Worm (Caenorhabditis elegans) whole organism, L1 larva: ENCODE data around the gene F44E5.1.

Source experiments
- C34B4.2 ChIP-seq: sonication (generic microtip); optimal IDR thresholded peaks from 2 replicates; lab custom pipeline; 2017; ENCODE audit warnings: mild to moderate bottlenecking, missing genetic modification characterization, missing compliant biosample characterization
- aly-2 ChIP-seq: fragments of 150-350 bp; optimal IDR thresholded peaks from 2 replicates; lab custom pipeline; 2014; ENCODE audit warnings: missing biosample characterization, missing genetic modification characterization
- ama-1 ChIP-seq: fragments of 150-350 bp; optimal IDR thresholded peaks from 2 replicates; lab custom pipeline; 2014
- blmp-1 ChIP-seq: fragments of 150-350 bp; optimal IDR thresholded peaks from 2 replicates; lab custom pipeline; 2014; ENCODE audit warnings: missing biosample characterization, missing genetic modification characterization
- ceh-8 ChIP-seq: fragments of 200-800 bp; sonication (Bioruptor generic); optimal IDR thresholded peaks from 2 replicates; lab custom pipeline; 2018; ENCODE audit warnings: mild to moderate bottlenecking, missing genetic modification characterization, moderate library complexity, missing compliant biosample characterization
- ceh-82 ChIP-seq, 3 experiments: fragments of 150-350 bp in 1 of 3; sonication (generic microtip) in 2 of 3; optimal IDR thresholded peaks; 2 replicates each; lab custom pipeline; 2014 to 2017; ENCODE audit warnings: missing biosample characterization in 3 of 3, missing genetic modification characterization in 3 of 3
- ceh-88 ChIP-seq: fragments of 200-800 bp; sonication (Bioruptor generic); IDR thresholded peaks from 2 replicates; pipeline ENCODE4 v1.3.6; 2022; ENCODE audit warnings: missing genetic modification characterization, missing compliant biosample characterization
- ceh-90 ChIP-seq: sonication (generic microtip); optimal IDR thresholded peaks from 2 replicates; lab custom pipeline; 2016; ENCODE audit warnings: missing genetic modification characterization, missing compliant biosample characterization
- dpl-1 ChIP-seq, 3 experiments: fragments of 150-350 bp in 2 of 3; sonication (generic microtip) in 1 of 3; optimal IDR thresholded peaks; 2 replicates each; lab custom pipeline; 2014 to 2017; ENCODE audit warnings: missing biosample characterization in 3 of 3, missing genetic modification characterization in 3 of 3, missing genetic modification reagents in 3 of 3
- dsc-1 ChIP-seq: sonication (generic microtip); optimal IDR thresholded peaks from 2 replicates; lab custom pipeline; 2016; ENCODE audit warnings: mild to moderate bottlenecking, missing genetic modification characterization, missing compliant biosample characterization
- efl-1 ChIP-seq, 4 experiments: fragments of 150-350 bp; optimal IDR thresholded peaks in 3 of 4; peaks in 1 of 4; 1 replicate in 1 of 4; 2 replicates in 3 of 4; lab custom pipeline; 2014; ENCODE audit warnings: missing biosample characterization in 2 of 4, missing genetic modification characterization in 2 of 4, missing genetic modification reagents in 2 of 4
- egl-13 ChIP-seq: sonication (generic microtip); optimal IDR thresholded peaks from 2 replicates; lab custom pipeline; 2016; ENCODE audit warnings: missing genotype, missing genetic modification reagents, missing genetic modification characterization, missing compliant biosample characterization
- egl-27 ChIP-seq, 2 experiments: fragments of 150-350 bp in 1 of 2; sonication (generic microtip); optimal IDR thresholded peaks; 3 replicates each; lab custom pipeline; 2017 to 2018; ENCODE audit warnings: missing biosample characterization in 2 of 2, missing genetic modification characterization in 2 of 2, missing genetic modification reagents in 2 of 2
- elt-3 ChIP-seq, 6 experiments: fragments of 150-350 bp in 1 of 6; sonication (generic microtip); optimal IDR thresholded peaks; 2 replicates each; lab custom pipeline; 2017 to 2018; ENCODE audit warnings: missing biosample characterization in 6 of 6, missing genetic modification characterization in 6 of 6, inconsistent platforms in 1 of 6
- fkh-4 ChIP-seq: sonication (generic microtip); optimal IDR thresholded peaks from 2 replicates; lab custom pipeline; 2016; ENCODE audit warnings: missing compliant biosample characterization, missing genetic modification characterization, borderline replicate concordance
- fkh-8 ChIP-seq: sonication (generic microtip); optimal IDR thresholded peaks from 2 replicates; lab custom pipeline; 2016; ENCODE audit warnings: mild to moderate bottlenecking, missing genetic modification characterization, missing compliant biosample characterization
- hlh-4 ChIP-seq: sonication (generic microtip); optimal IDR thresholded peaks from 2 replicates; lab custom pipeline; 2016; ENCODE audit warnings: mild to moderate bottlenecking, missing genetic modification characterization, missing compliant biosample characterization
- lin-13 ChIP-seq: fragments of 150-350 bp; optimal IDR thresholded peaks from 2 replicates; lab custom pipeline; 2014; ENCODE audit warnings: missing biosample characterization, missing genetic modification reagents, missing genetic modification characterization
- lin-35 ChIP-seq, 2 experiments: fragments of 150-350 bp; optimal IDR thresholded peaks; 2 replicates each; lab custom pipeline; 2014; ENCODE audit warnings: missing biosample characterization in 2 of 2, missing genetic modification characterization in 2 of 2, missing genetic modification reagents in 2 of 2
- lin-39 ChIP-seq: fragments of 150-350 bp; optimal IDR thresholded peaks from 2 replicates; lab custom pipeline; 2014; ENCODE audit warnings: missing biosample characterization, missing genetic modification reagents, missing genetic modification characterization
- lsy-2 ChIP-seq, 2 experiments: fragments of 150-350 bp; optimal IDR thresholded peaks; 2 replicates each; lab custom pipeline; 2014; ENCODE audit warnings: missing biosample characterization in 2 of 2, missing genetic modification characterization in 2 of 2
- mab-9 ChIP-seq: fragments of 200-800 bp; sonication (Bioruptor generic); IDR thresholded peaks from 2 replicates; pipeline ENCODE4 v1.3.6; 2022; ENCODE audit warnings: missing genetic modification reagents, missing genetic modification characterization, missing compliant biosample characterization
- mdl-1 ChIP-seq, 2 experiments: fragments of 150-350 bp; optimal IDR thresholded peaks; 2 replicates each; lab custom pipeline; 2014 to 2017; ENCODE audit warnings: missing biosample characterization in 2 of 2, missing genetic modification characterization in 2 of 2, inconsistent platforms in 1 of 2
- mef-2 ChIP-seq: fragments of 150-350 bp; optimal IDR thresholded peaks from 2 replicates; lab custom pipeline; 2014; ENCODE audit warnings: missing biosample characterization, missing genetic modification characterization
- mep-1 ChIP-seq: fragments of 150-350 bp; optimal IDR thresholded peaks from 2 replicates; lab custom pipeline; 2014; ENCODE audit warnings: missing biosample characterization, missing genetic modification characterization
- nhr-12 ChIP-seq: sonication (generic microtip); optimal IDR thresholded peaks from 2 replicates; lab custom pipeline; 2017; ENCODE audit warnings: missing biosample characterization, missing genetic modification characterization
- nhr-19 ChIP-seq: fragments of 200-800 bp; sonication (Bioruptor generic); conservative IDR thresholded peaks from 2 replicates; pipeline ENCODE4 v1.3.6; 2022; ENCODE audit warnings: missing genetic modification characterization, missing compliant biosample characterization
- nhr-20 ChIP-seq: sonication (generic microtip); optimal IDR thresholded peaks from 2 replicates; lab custom pipeline; 2016; ENCODE audit warnings: mild to moderate bottlenecking, missing genetic modification characterization, missing compliant biosample characterization
- nhr-237 ChIP-seq: fragments of 150-350 bp; optimal IDR thresholded peaks from 2 replicates; lab custom pipeline; 2014; ENCODE audit warnings: missing biosample characterization, missing genetic modification characterization
- nhr-28 ChIP-seq: fragments of 150-350 bp; optimal IDR thresholded peaks from 2 replicates; lab custom pipeline; 2014; ENCODE audit warnings: missing biosample characterization, missing genetic modification characterization
- nhr-47 ChIP-seq: sonication (generic microtip); optimal IDR thresholded peaks from 2 replicates; lab custom pipeline; 2016; ENCODE audit warnings: mild to moderate bottlenecking, missing genetic modification characterization, moderate library complexity, missing compliant biosample characterization
- nhr-71 ChIP-seq: sonication (generic microtip); optimal IDR thresholded peaks from 2 replicates; lab custom pipeline; 2016; ENCODE audit warnings: mild to moderate bottlenecking, missing genetic modification characterization, moderate library complexity, missing compliant biosample characterization
- nhr-77 ChIP-seq: fragments of 150-350 bp; optimal IDR thresholded peaks from 2 replicates; lab custom pipeline; 2014; ENCODE audit warnings: missing biosample characterization, missing genetic modification characterization
- nhr-85 ChIP-seq: sonication (generic microtip); peaks from one replicate; lab custom pipeline; 2016; ENCODE audit warnings: missing genetic modification characterization, inconsistent platforms, missing compliant biosample characterization
- nhr-90 ChIP-seq: sonication (generic microtip); optimal IDR thresholded peaks from 2 replicates; lab custom pipeline; 2016; ENCODE audit warnings: mild to moderate bottlenecking, missing genetic modification characterization, missing compliant biosample characterization; ENCODE audit not compliant: poor library complexity
- pax-3 ChIP-seq: fragments of 200-800 bp; sonication (Bioruptor generic); optimal IDR thresholded peaks from 2 replicates; lab custom pipeline; 2018; ENCODE audit warnings: mild to moderate bottlenecking, missing genetic modification characterization, moderate library complexity, missing compliant biosample characterization
- rnt-1 ChIP-seq: sonication (generic microtip); optimal IDR thresholded peaks from 2 replicates; lab custom pipeline; 2016; ENCODE audit warnings: mild to moderate bottlenecking, missing genetic modification characterization, moderate library complexity, missing compliant biosample characterization
- skn-1 ChIP-seq: fragments of 150-350 bp; optimal IDR thresholded peaks from 2 replicates; lab custom pipeline; 2014; ENCODE audit warnings: missing biosample characterization, missing genetic modification characterization
- snpc-4 ChIP-seq: fragments of 150-350 bp; optimal IDR thresholded peaks from 2 replicates; lab custom pipeline; 2014; ENCODE audit warnings: missing biosample characterization, missing genetic modification characterization
- snu-23 ChIP-seq: sonication (generic microtip); optimal IDR thresholded peaks from 2 replicates; lab custom pipeline; 2016; ENCODE audit warnings: missing genetic modification characterization, missing compliant biosample characterization
- sox-4 ChIP-seq: sonication (generic microtip); optimal IDR thresholded peaks from 2 replicates; lab custom pipeline; 2016; ENCODE audit warnings: missing genetic modification characterization, missing compliant biosample characterization
- swsn-7 ChIP-seq: sonication (generic microtip); optimal IDR thresholded peaks from 2 replicates; lab custom pipeline; 2016; ENCODE audit warnings: missing genetic modification characterization, missing compliant biosample characterization
- unc-30 ChIP-seq: sonication (generic microtip); optimal IDR thresholded peaks from 2 replicates; lab custom pipeline; 2017; ENCODE audit warnings: missing biosample characterization, missing genetic modification characterization
- unc-62 ChIP-seq: fragments of 150-350 bp; optimal IDR thresholded peaks from 2 replicates; lab custom pipeline; 2014; ENCODE audit warnings: missing biosample characterization, missing genetic modification reagents, missing genetic modification characterization
- unc-86 ChIP-seq: sonication (generic microtip); optimal IDR thresholded peaks from 2 replicates; lab custom pipeline; 2016; ENCODE audit warnings: missing genetic modification characterization, missing compliant biosample characterization
- xbp-1 ChIP-seq: sonication (generic microtip); optimal IDR thresholded peaks from 2 replicates; lab custom pipeline; 2016; ENCODE audit warnings: missing genetic modification characterization, missing compliant biosample characterization
- zip-4 ChIP-seq: fragments of 200-800 bp; sonication (Bioruptor generic); optimal IDR thresholded peaks from 2 replicates; lab custom pipeline; 2018; ENCODE audit warnings: mild to moderate bottlenecking, missing genetic modification characterization, moderate library complexity, missing compliant biosample characterization
- ztf-11 ChIP-seq, 2 experiments: sonication (generic microtip); optimal IDR thresholded peaks; 2 replicates each; lab custom pipeline; 2016 to 2017; ENCODE audit warnings: missing genetic modification characterization in 2 of 2, missing biosample characterization in 1 of 2, missing compliant biosample characterization in 1 of 2
- ztf-4 ChIP-seq: fragments of 150-350 bp; optimal IDR thresholded peaks from 2 replicates; lab custom pipeline; 2014; ENCODE audit warnings: missing biosample characterization, missing genetic modification characterization

Gene F44E5.1

ce11 chrII:11759277-11759676 is 15.1 kb downstream of the F44E5.1 start, which contains the start of the genes F44E5.4 and F44E5.5 (continued):
- peak; percentile 90 for TF ChIP-seq pax-3 (tag; lab: Kevin White, UChicago)
- TF ChIP-seq mef-2 (tag; lab: Kevin White, UChicago): peak; percentile 56
- peak; percentile 95 for TF ChIP-seq swsn-7 (tag; lab: Kevin White, UChicago)
- TF ChIP-seq egl-27 (tag; optimal IDR thresholded peaks at IDR 0.05; lab: Kevin White, UChicago): peak in 1 of 2 experiments; percentile 25
- peak; percentile 97 for TF ChIP-seq nhr-71
- TF ChIP-seq nhr-28 (tag; lab: Kevin White, UChicago): peak; percentile 42
- TF ChIP-seq ceh-88: peak; percentile 94
- TF ChIP-seq nhr-20 (tag; lab: Kevin White, UChicago): peak; percentile 89
- peak; percentile 83 for TF ChIP-seq nhr-237
- peak in 1 of 2 experiments; percentile 61 for TF ChIP-seq mdl-1 (tag; optimal IDR thresholded peaks at IDR 0.05; lab: Kevin White, UChicago)
- peak; percentile 91 for TF ChIP-seq dsc-1
- peak; percentile 37 for TF ChIP-seq fkh-4 (tag; lab: Kevin White, UChicago)
- peak; percentile 87 for TF ChIP-seq ceh-8 (GFP tag; lab: Kevin White, UChicago)
- TF ChIP-seq lin-39 (tag; lab: Kevin White, UChicago): peak; percentile 52
- peak; percentile 84 for TF ChIP-seq sox-4 (tag; lab: Kevin White, UChicago)
- peak; percentile 100 for TF ChIP-seq mab-9 (GFP tag; lab: Robert Waterston, UW)
- TF ChIP-seq snu-23 (GFP tag; lab: Kevin White, UChicago): peak; percentile 92
- TF ChIP-seq nhr-77 (tag; lab: Kevin White, UChicago): peak; percentile 67
- peak; percentile 12 for TF ChIP-seq ceh-90

- TF ChIP-seq snpc-4 (tag; lab: Kevin White, UChicago): peak; percentile 55
- TF ChIP-seq C34B4.2 (tag; lab: Kevin White, UChicago): no peak
- peak; percentile 14 for TF ChIP-seq xbp-1 (tag; lab: Kevin White, UChicago)
- no peak for TF ChIP-seq nhr-12 (tag; lab: Kevin White, UChicago)
- TF ChIP-seq snu-23 (GFP tag; lab: Kevin White, UChicago): peak; percentile 66
- TF ChIP-seq fkh-4 (tag; lab: Kevin White, UChicago): no peak
- peak; percentile 81 for TF ChIP-seq nhr-71
- TF ChIP-seq nhr-47 (tag; lab: Kevin White, UChicago): peak; percentile 10
- TF ChIP-seq nhr-20 (tag; lab: Kevin White, UChicago): peak; percentile 44
- peak in 1 of 2 experiments; percentile 26 for TF ChIP-seq ztf-11 (tag; optimal IDR thresholded peaks at IDR 0.05; lab: Kevin White, UChicago)
- no peak for TF ChIP-seq hlh-4 (tag; lab: Kevin White, UChicago)
- TF ChIP-seq nhr-90 (tag; lab: Kevin White, UChicago): peak; percentile 3
- TF ChIP-seq aly-2 (tag; lab: Kevin White, UChicago): peak; percentile 100
- TF ChIP-seq dpl-1 (GFP tag; optimal IDR thresholded peaks at IDR 0.05; lab: Kevin White, UChicago): peak in 2 of 3 experiments; percentile 39 to 58
- no peak for TF ChIP-seq efl-1 (optimal IDR thresholded peaks at IDR 0.05; lab: Kevin White, UChicago)
- peak in 1 of 2 experiments; percentile 20 for TF ChIP-seq efl-1 (GFP tag; optimal IDR thresholded peaks at IDR 0.05 in 1 of 2; lab: Kevin White, UChicago)
- no peak for TF ChIP-seq blmp-1 (tag; lab: Kevin White, UChicago)
- peak; percentile 84 for TF ChIP-seq mab-9 (GFP tag; lab: Robert Waterston, UW)
- TF ChIP-seq mep-1 (tag; lab: Kevin White, UChicago): peak; percentile 98
- peak; percentile 40 for TF ChIP-seq rnt-1 (tag; lab: Kevin White, UChicago)
- TF ChIP-seq ama-1: peak; percentile 98
- TF ChIP-seq fkh-8 (tag; lab: Kevin White, UChicago): peak; percentile 82
- TF ChIP-seq skn-1 (tag; lab: Kevin White, UChicago): peak; percentile 91
- no peak for TF ChIP-seq sox-4 (tag; lab: Kevin White, UChicago)
- TF ChIP-seq mef-2 (tag; lab: Kevin White, UChicago): peak; percentile 46
- TF ChIP-seq nhr-85 (tag; lab: Kevin White, UChicago): peak; percentile 77
- peak; percentile 22 for TF ChIP-seq pax-3 (tag; lab: Kevin White, UChicago)
- TF ChIP-seq nhr-19: peak; percentile 40
- TF ChIP-seq unc-86 (tag; lab: Kevin White, UChicago): peak; percentile 50
- TF ChIP-seq ztf-4: peak; percentile 81
- peak in 1 of 2 experiments; percentile 86 for TF ChIP-seq lsy-2 (tag; optimal IDR thresholded peaks at IDR 0.05; lab: Kevin White, UChicago)
- peak; percentile 31 to 47 for TF ChIP-seq lin-35 (GFP tag; optimal IDR thresholded peaks at IDR 0.05; lab: Kevin White, UChicago)
- no peak for TF ChIP-seq unc-30
- no peak for TF ChIP-seq unc-62 (GFP tag; lab: Kevin White, UChicago)
- no peak for TF ChIP-seq ceh-82 (tag; optimal IDR thresholded peaks at IDR 0.05; lab: Kevin White, UChicago)
- TF ChIP-seq egl-13: peak; percentile 47
- TF ChIP-seq zip-4 (GFP tag; lab: Kevin White, UChicago): no peak
- peak; percentile 35 for TF ChIP-seq swsn-7 (tag; lab: Kevin White, UChicago)
- peak; percentile 33 for TF ChIP-seq dsc-1
- peak in 1 of 6 experiments; percentile 73 for TF ChIP-seq elt-3 (tag; optimal IDR thresholded peaks at IDR 0.05; lab: Kevin White, UChicago)
- TF ChIP-seq lin-13 (GFP tag; lab: Kevin White, UChicago): peak; percentile 28
Observed at ce11 chrII:11756684-11757107, 17.7 kb downstream of the F44E5.1 start.
